Worm (Caenorhabditis elegans) whole organism, late embryonic: Measurements from ENCODE around the gene lido-9.

ENCODE experiments used
- C38D4.7 ChIP-seq: fragments of 200-800 bp; sonication (Bioruptor generic); optimal IDR thresholded peaks from 2 replicates; lab custom pipeline; 2018; ENCODE audit warnings: mild to moderate bottlenecking, missing genetic modification characterization, moderate library complexity, missing compliant biosample characterization
- ama-1 ChIP-seq: fragments of 150-350 bp; optimal IDR thresholded peaks from 2 replicates; lab custom pipeline; 2014
- ceh-30 ChIP-seq: fragments of 150-350 bp; optimal IDR thresholded peaks from 2 replicates; lab custom pipeline; 2014; ENCODE audit warnings: missing biosample characterization, missing genetic modification characterization
- dmd-4 ChIP-seq: sonication (generic microtip); optimal IDR thresholded peaks from 2 replicates; lab custom pipeline; 2016; ENCODE audit warnings: borderline replicate concordance, missing genetic modification characterization, missing compliant biosample characterization
- fkh-10 ChIP-seq: fragments of 150-350 bp; optimal IDR thresholded peaks from 2 replicates; lab custom pipeline; 2014; ENCODE audit warnings: missing biosample characterization, missing genetic modification reagents, missing genetic modification characterization
- hlh-6 ChIP-seq: sonication (generic microtip); optimal IDR thresholded peaks from 2 replicates; lab custom pipeline; 2016; ENCODE audit warnings: missing genotype, missing genetic modification characterization, missing compliant biosample characterization
- hlh-8 ChIP-seq: sonication (generic microtip); optimal IDR thresholded peaks from 2 replicates; lab custom pipeline; 2016; ENCODE audit warnings: missing genotype, missing genetic modification characterization, missing compliant biosample characterization
- pag-3 ChIP-seq: sonication (generic microtip); optimal IDR thresholded peaks from 2 replicates; lab custom pipeline; 2016; ENCODE audit warnings: missing compliant biosample characterization, missing genetic modification characterization, borderline replicate concordance
- pha-4 ChIP-seq: fragments of 150-350 bp; optimal IDR thresholded peaks from 2 replicates; lab custom pipeline; 2018; ENCODE audit warnings: missing biosample characterization, missing genetic modification reagents, missing genetic modification characterization
- sox-4 ChIP-seq: sonication (generic microtip); optimal IDR thresholded peaks from 2 replicates; lab custom pipeline; 2017; ENCODE audit warnings: mild to moderate bottlenecking, missing genetic modification characterization, inconsistent platforms, missing compliant biosample characterization
- unc-86 ChIP-seq: sonication (generic microtip); optimal IDR thresholded peaks from 2 replicates; lab custom pipeline; 2016; ENCODE audit warnings: missing genetic modification characterization, missing compliant biosample characterization

ce11 chrII:3051332-3051731 lies 50.8 kb downstream of the lido-9 start:
- TF ChIP-seq ceh-30 (tag; lab: Kevin White, UChicago) (no peak), ama-1 (no peak), hlh-8 (tag; lab: Kevin White, UChicago) (no peak), sox-4 (no peak), C38D4.7 (GFP tag; lab: Kevin White, UChicago) (no peak), hlh-6 (tag; lab: Kevin White, UChicago) (no peak), fkh-10 (GFP tag; lab: Kevin White, UChicago) (no peak), unc-86 (tag; lab: Kevin White, UChicago) (no peak), pag-3 (no peak), dmd-4 (tag; lab: Kevin White, UChicago) (no peak), pha-4 (tag; lab: Kevin White, UChicago) (no peak)
